Comparison of ENCODE assay signal across 6 worm cellular contexts in the genomic region with DNA sequence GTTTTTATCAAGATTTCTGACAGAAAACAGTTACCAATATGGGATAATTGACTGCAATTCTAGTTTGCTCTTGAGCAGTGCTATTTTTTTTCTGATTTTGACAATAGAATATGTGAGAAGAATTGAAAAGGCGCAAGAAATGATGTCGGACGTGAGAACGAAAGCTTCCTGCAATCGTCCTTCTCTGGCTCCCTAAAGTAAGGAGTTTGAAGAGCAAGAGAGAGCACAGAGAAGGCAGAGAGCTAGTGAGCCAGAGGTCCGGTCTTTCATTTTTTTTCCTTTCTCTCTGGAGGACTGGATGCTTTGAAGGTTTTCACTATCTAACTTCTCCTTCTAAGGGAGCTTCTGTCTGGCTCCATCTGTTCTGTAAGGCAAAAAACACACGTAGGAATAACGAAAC.
TF ChIP-seq lines count a peak whose summit lies in the region.

No protein-coding gene starts in this region.

TF ChIP-seq in whole organism, L1 larva, 84 proteins besides CTCF, POLR2A, EP300 and RAD21 (continues in another document):
- no peak for TF ChIP-seq aly-2 (tag; optimal IDR thresholded peaks at IDR 0.05; lab: Kevin White, UChicago)
- TF ChIP-seq nhr-237 (tag; optimal IDR thresholded peaks at IDR 0.05; lab: Kevin White, UChicago): no peak
- TF ChIP-seq tbx-2 (tag; optimal IDR thresholded peaks at IDR 0.05; lab: Kevin White, UChicago): no peak
- peak; percentile 4 for TF ChIP-seq unc-86 (tag; optimal IDR thresholded peaks at IDR 0.05; lab: Kevin White, UChicago)
- no peak for TF ChIP-seq nhr-20 (tag; optimal IDR thresholded peaks at IDR 0.05; lab: Kevin White, UChicago)
- TF ChIP-seq lin-15B (tag; optimal IDR thresholded peaks at IDR 0.05; lab: Kevin White, UChicago): no peak
- TF ChIP-seq fkh-10 (GFP tag; optimal IDR thresholded peaks at IDR 0.05; lab: Kevin White, UChicago): peak; percentile 12
- TF ChIP-seq vab-15 (tag; optimal IDR thresholded peaks at IDR 0.05; lab: Kevin White, UChicago): no peak
- TF ChIP-seq mab-9 (GFP tag; IDR thresholded peaks at IDR 0.05; lab: Robert Waterston, UW): no peak
- TF ChIP-seq ama-1 (optimal IDR thresholded peaks at IDR 0.05; lab: Kevin White, UChicago): peak; percentile 21
- TF ChIP-seq elt-3 (tag; optimal IDR thresholded peaks at IDR 0.05; lab: Kevin White, UChicago): no peak
- peak; percentile 15 for TF ChIP-seq nhr-85 (tag; lab: Kevin White, UChicago)
- TF ChIP-seq sptf-1 (tag; optimal IDR thresholded peaks at IDR 0.05; lab: Kevin White, UChicago): peak; percentile 94
- TF ChIP-seq hpl-2 (GFP tag; optimal IDR thresholded peaks at IDR 0.05; lab: Kevin White, UChicago): no peak
- TF ChIP-seq C16A3.4 (tag; optimal IDR thresholded peaks at IDR 0.05; lab: Kevin White, UChicago): no peak

TF ChIP-seq in whole organism, L2 larva, 48 proteins besides CTCF, POLR2A, EP300 and RAD21 (continues in another document):
- TF ChIP-seq ztf-11 (tag; optimal IDR thresholded peaks at IDR 0.05; lab: Kevin White, UChicago): no peak
- TF ChIP-seq crh-2 (tag; optimal IDR thresholded peaks at IDR 0.05; lab: Kevin White, UChicago): peak; percentile 6
- no peak for TF ChIP-seq sma-3 (GFP tag; optimal IDR thresholded peaks at IDR 0.05; lab: Kevin White, UChicago)
- no peak for TF ChIP-seq egl-27 (tag; optimal IDR thresholded peaks at IDR 0.05; lab: Kevin White, UChicago)
- no peak for TF ChIP-seq sma-9 (GFP tag; optimal IDR thresholded peaks at IDR 0.05; lab: Kevin White, UChicago)
- no peak for TF ChIP-seq sma-9 (tag; optimal IDR thresholded peaks at IDR 0.05; lab: Kevin White, UChicago)
- no peak for TF ChIP-seq mab-5 (tag; optimal IDR thresholded peaks at IDR 0.05; lab: Kevin White, UChicago)
- TF ChIP-seq snpc-4 (tag; optimal IDR thresholded peaks at IDR 0.05; lab: Kevin White, UChicago): no peak
- TF ChIP-seq nhr-21 (tag; optimal IDR thresholded peaks at IDR 0.05; lab: Kevin White, UChicago): no peak
- no peak for TF ChIP-seq lsy-2 (tag; optimal IDR thresholded peaks at IDR 0.05; lab: Kevin White, UChicago)
- TF ChIP-seq ztf-4 (tag; optimal IDR thresholded peaks at IDR 0.05; lab: Kevin White, UChicago): no peak
- peak; percentile 31 for TF ChIP-seq lin-11 (tag; optimal IDR thresholded peaks at IDR 0.05; lab: Kevin White, UChicago)
- TF ChIP-seq lin-13 (GFP tag; optimal IDR thresholded peaks at IDR 0.05; lab: Kevin White, UChicago): no peak
- TF ChIP-seq R02D3.7 (tag; optimal IDR thresholded peaks at IDR 0.05; lab: Kevin White, UChicago): no peak
- TF ChIP-seq Y55F3AM.14 (GFP tag; optimal IDR thresholded peaks at IDR 0.05; lab: Kevin White, UChicago): no peak
- TF ChIP-seq unc-39 (tag; optimal IDR thresholded peaks at IDR 0.05; lab: Kevin White, UChicago): no peak

TF ChIP-seq in whole organism, L3 larva, 47 proteins besides CTCF, POLR2A, EP300 and RAD21:
- TF ChIP-seq egl-5 (tag; optimal IDR thresholded peaks at IDR 0.05; lab: Kevin White, UChicago) (no peak), pqm-1 (tag; optimal IDR thresholded peaks at IDR 0.05; lab: Kevin White, UChicago) (no peak), ztf-4 (tag; optimal IDR thresholded peaks at IDR 0.05; lab: Kevin White, UChicago) (no peak), nhr-43 (tag; optimal IDR thresholded peaks at IDR 0.05; lab: Kevin White, UChicago; ENCODE audit: poor library complexity, severe bottlenecking) (no peak), fkh-10 (GFP tag; optimal IDR thresholded peaks at IDR 0.05; lab: Kevin White, UChicago) (no peak), ama-1 (optimal IDR thresholded peaks at IDR 0.05; lab: Kevin White, UChicago) (peak; percentile 79), nhr-237 (tag; optimal IDR thresholded peaks at IDR 0.05; lab: Kevin White, UChicago) (no peak), nhr-12 (tag; optimal IDR thresholded peaks at IDR 0.05; lab: Kevin White, UChicago) (no peak), fkh-2 (tag; optimal IDR thresholded peaks at IDR 0.05; lab: Kevin White, UChicago) (no peak), lin-39 (tag; optimal IDR thresholded peaks at IDR 0.05; lab: Kevin White, UChicago) (peak; percentile 23), nfya-1 (tag; optimal IDR thresholded peaks at IDR 0.05; lab: Kevin White, UChicago; ENCODE audit: insufficient read depth) (peak; percentile 39), lin-15B (tag; optimal IDR thresholded peaks at IDR 0.05; lab: Kevin White, UChicago) (no peak), hmg-11 (tag; optimal IDR thresholded peaks at IDR 0.05; lab: Kevin White, UChicago) (peak; percentile 36), jun-1 (tag; optimal IDR thresholded peaks at IDR 0.05; lab: Kevin White, UChicago) (no peak)

TF ChIP-seq in whole organism, L4 larva, 104 proteins besides CTCF, POLR2A, EP300 and RAD21:
- peak; percentile 98 for TF ChIP-seq aha-1 (tag; lab: Kevin White, UChicago)
- TF ChIP-seq set-16 (GFP tag; IDR thresholded peaks at IDR 0.05; lab: Robert Waterston, UW): peak; percentile 37; the same call in 1 of the 2 replicates
- 0 out of 2 replicates have a peak, but pooled peaks have one; percentile 36 for TF ChIP-seq mdt-29 (GFP tag; IDR thresholded peaks at IDR 0.05; lab: Robert Waterston, UW)
- TF ChIP-seq ama-1 (optimal IDR thresholded peaks at IDR 0.05; lab: Kevin White, UChicago): peak; percentile 73
- no peak for TF ChIP-seq php-3 (GFP tag; IDR thresholded peaks at IDR 0.05; lab: Robert Waterston, UW)
- no peak for TF ChIP-seq dve-1 (tag; optimal IDR thresholded peaks at IDR 0.05; lab: Kevin White, UChicago; ENCODE audit: insufficient read depth)
- TF ChIP-seq unc-62 (GFP tag; optimal IDR thresholded peaks at IDR 0.05 in 1 of 2; lab: Kevin White, UChicago): peak in 1 of 2 experiments; percentile 84
- TF ChIP-seq unc-62 (tag; optimal IDR thresholded peaks at IDR 0.05; lab: Kevin White, UChicago): no peak
- 0 out of 2 replicates have a peak, but pooled peaks have one; percentile 7 for TF ChIP-seq snpc-1.2 (GFP tag; IDR thresholded peaks at IDR 0.05; lab: Robert Waterston, UW)
- peak in 1 of 2 experiments; percentile 27 for TF ChIP-seq lsy-2 (tag; optimal IDR thresholded peaks at IDR 0.05; lab: Kevin White, UChicago)
- no peak for TF ChIP-seq daf-16 (GFP tag; optimal IDR thresholded peaks at IDR 0.05; lab: Kevin White, UChicago)
- TF ChIP-seq daf-16 (tag; optimal IDR thresholded peaks at IDR 0.05; lab: Kevin White, UChicago): peak; percentile 16
- no peak for TF ChIP-seq nhr-237 (tag; optimal IDR thresholded peaks at IDR 0.05; lab: Kevin White, UChicago)
- TF ChIP-seq zip-11 (GFP tag; IDR thresholded peaks at IDR 0.05; lab: Robert Waterston, UW): no peak
- no peak for TF ChIP-seq nhr-111 (GFP tag; optimal IDR thresholded peaks at IDR 0.05; lab: Kevin White, UChicago)

TF ChIP-seq in whole organism, mixed stage, embryonic, 35 proteins besides CTCF, POLR2A, EP300 and RAD21:
- no peak for TF ChIP-seq tbx-8 (GFP tag; optimal IDR thresholded peaks at IDR 0.05; lab: Kevin White, UChicago)
- TF ChIP-seq unc-62 (GFP tag; optimal IDR thresholded peaks at IDR 0.05; lab: Kevin White, UChicago): no peak
- no peak for TF ChIP-seq nhr-237 (tag; optimal IDR thresholded peaks at IDR 0.05; lab: Kevin White, UChicago)
- no peak for TF ChIP-seq lin-32 (GFP tag; optimal IDR thresholded peaks at IDR 0.05; lab: Kevin White, UChicago)
- TF ChIP-seq hlh-1 (tag; optimal IDR thresholded peaks at IDR 0.05; lab: Kevin White, UChicago): no peak
- TF ChIP-seq pha-4 (tag; optimal IDR thresholded peaks at IDR 0.05; lab: Kevin White, UChicago): no peak
- peak; percentile 13 for TF ChIP-seq ces-1 (GFP tag; optimal IDR thresholded peaks at IDR 0.05; lab: Kevin White, UChicago)
- no peak for TF ChIP-seq mls-2 (tag; optimal IDR thresholded peaks at IDR 0.05; lab: Kevin White, UChicago)

TF ChIP-seq in whole organism, young adult, 124 proteins besides CTCF, POLR2A, EP300 and RAD21:
- TF ChIP-seq ceh-58 (GFP tag; IDR thresholded peaks at IDR 0.05; lab: Robert Waterston, UW): no peak
- no peak for TF ChIP-seq sptf-2 (GFP tag; optimal IDR thresholded peaks at IDR 0.05; lab: Kevin White, UChicago)
- no peak for TF ChIP-seq gei-17 (GFP tag; optimal IDR thresholded peaks at IDR 0.05; lab: Kevin White, UChicago)
- no peak for TF ChIP-seq ccch-3 (GFP tag; optimal IDR thresholded peaks at IDR 0.05; lab: Kevin White, UChicago)
- TF ChIP-seq B0261.1 (tag; optimal IDR thresholded peaks at IDR 0.05; lab: Kevin White, UChicago): no peak
- TF ChIP-seq ama-1 (optimal IDR thresholded peaks at IDR 0.05; lab: Kevin White, UChicago): peak; percentile 82
- no peak for TF ChIP-seq ama-1 (GFP tag; optimal IDR thresholded peaks at IDR 0.05; lab: Kevin White, UChicago)
- no peak for TF ChIP-seq sea-2 (GFP tag; IDR thresholded peaks at IDR 0.05; lab: Robert Waterston, UW)
- no peak for TF ChIP-seq nhr-90 (tag; optimal IDR thresholded peaks at IDR 0.05; lab: Kevin White, UChicago)
- TF ChIP-seq zfh-2 (GFP tag; conservative IDR thresholded peaks at IDR 0.05; lab: Robert Waterston, UW): peak; percentile 17; the same call in 1 of the 2 replicates
- TF ChIP-seq egrh-3 (GFP tag; IDR thresholded peaks at IDR 0.05; lab: Robert Waterston, UW): no peak
- no peak for TF ChIP-seq cebp-1 (GFP tag; IDR thresholded peaks at IDR 0.05; lab: Robert Waterston, UW)
- peak; percentile 9 for TF ChIP-seq cebp-1 (tag; optimal IDR thresholded peaks at IDR 0.05; lab: Kevin White, UChicago)
- no peak for TF ChIP-seq mcd-1 (GFP tag; IDR thresholded peaks at IDR 0.05; lab: Robert Waterston, UW)
- TF ChIP-seq B0019.2 (GFP tag; conservative IDR thresholded peaks at IDR 0.05; lab: Robert Waterston, UW): no peak
- TF ChIP-seq atf-7 (tag; optimal IDR thresholded peaks at IDR 0.05; lab: Kevin White, UChicago): no peak
- no peak for TF ChIP-seq mes-4 (tag; optimal IDR thresholded peaks at IDR 0.05; lab: Kevin White, UChicago)
- no peak for TF ChIP-seq athp-1 (tag; optimal IDR thresholded peaks at IDR 0.05; lab: Kevin White, UChicago)
